Worm (Caenorhabditis elegans) whole organism, late embryonic: ENCODE results near the gene nspd-6.
"Not testable (repeated sequence)": the region's sequence is repeated elsewhere in the genome, so short reads cannot be mapped to it uniquely, and the experiment has no call there.

ENCODE experiments used
- F13H6.1 ChIP-seq: sonication (generic microtip); optimal IDR thresholded peaks from 2 replicates; lab custom pipeline; 2016; ENCODE audit warnings: missing genetic modification characterization, missing compliant biosample characterization
- K02D7.2 ChIP-seq: sonication (generic microtip); optimal IDR thresholded peaks from 2 replicates; lab custom pipeline; 2017; ENCODE audit warnings: mild to moderate bottlenecking, missing genetic modification characterization, missing compliant biosample characterization
- K09A11.1 ChIP-seq: sonication (generic microtip); optimal IDR thresholded peaks from 2 replicates; lab custom pipeline; 2017; ENCODE audit warnings: antibody characterized with exemption, mild to moderate bottlenecking, missing genetic modification characterization, missing compliant biosample characterization; ENCODE audit not compliant: insufficient read depth
- T23F11.4 ChIP-seq: fragments of 200-800 bp; sonication (Bioruptor generic); optimal IDR thresholded peaks from 2 replicates; lab custom pipeline; 2018; ENCODE audit warnings: mild to moderate bottlenecking, missing genetic modification characterization, missing compliant biosample characterization
- Y22D7AL.16 ChIP-seq: sonication (generic microtip); optimal IDR thresholded peaks from 2 replicates; lab custom pipeline; 2016; ENCODE audit warnings: missing genetic modification characterization, missing compliant biosample characterization
- ahr-1 ChIP-seq: sonication (generic microtip); optimal IDR thresholded peaks from 2 replicates; lab custom pipeline; 2016; ENCODE audit warnings: missing genetic modification characterization, missing compliant biosample characterization
- ceh-14 ChIP-seq: sonication (generic microtip); optimal IDR thresholded peaks from 2 replicates; lab custom pipeline; 2016; ENCODE audit warnings: missing genotype, missing genetic modification characterization, missing compliant biosample characterization
- ceh-18 ChIP-seq: sonication (generic microtip); optimal IDR thresholded peaks from 2 replicates; lab custom pipeline; 2016; ENCODE audit warnings: missing genetic modification characterization, missing compliant biosample characterization
- ceh-22 ChIP-seq: sonication (generic microtip); optimal IDR thresholded peaks from 2 replicates; lab custom pipeline; 2017; ENCODE audit warnings: missing biosample characterization, missing genetic modification characterization
- ceh-30 ChIP-seq: fragments of 150-350 bp; optimal IDR thresholded peaks from 2 replicates; lab custom pipeline; 2014; ENCODE audit warnings: missing biosample characterization, missing genetic modification characterization
- ceh-31 ChIP-seq: sonication (generic microtip); optimal IDR thresholded peaks from 2 replicates; lab custom pipeline; 2016; ENCODE audit warnings: missing genetic modification characterization, missing compliant biosample characterization
- ceh-34 ChIP-seq: sonication (generic microtip); optimal IDR thresholded peaks from 2 replicates; lab custom pipeline; 2016; ENCODE audit warnings: mild to moderate bottlenecking, missing genetic modification characterization, missing compliant biosample characterization
- ceh-6 ChIP-seq: fragments of 200-800 bp; sonication (Bioruptor generic); optimal IDR thresholded peaks from 2 replicates; lab custom pipeline; 2018; ENCODE audit warnings: mild to moderate bottlenecking, missing genetic modification characterization, missing compliant biosample characterization
- ceh-9 ChIP-seq: sonication (generic microtip); optimal IDR thresholded peaks from 2 replicates; lab custom pipeline; 2016; ENCODE audit warnings: mild to moderate bottlenecking, missing genetic modification characterization, inconsistent platforms, missing compliant biosample characterization
- elt-4 ChIP-seq: sonication (generic microtip); optimal IDR thresholded peaks from 2 replicates; lab custom pipeline; 2016; ENCODE audit warnings: missing genetic modification characterization, missing compliant biosample characterization
- fax-1 ChIP-seq: sonication (generic microtip); optimal IDR thresholded peaks from 2 replicates; lab custom pipeline; 2016; ENCODE audit warnings: missing genotype, missing genetic modification characterization, missing compliant biosample characterization
- gmeb-2 ChIP-seq: sonication (generic microtip); optimal IDR thresholded peaks from 2 replicates; lab custom pipeline; 2016; ENCODE audit warnings: missing genetic modification characterization, inconsistent platforms, missing compliant biosample characterization
- hlh-6 ChIP-seq: sonication (generic microtip); optimal IDR thresholded peaks from 2 replicates; lab custom pipeline; 2016; ENCODE audit warnings: missing genotype, missing genetic modification characterization, missing compliant biosample characterization
- lin-11 ChIP-seq: fragments of 200-800 bp; sonication (Bioruptor generic); optimal IDR thresholded peaks from 2 replicates; lab custom pipeline; 2018; ENCODE audit warnings: mild to moderate bottlenecking, missing genetic modification characterization, missing compliant biosample characterization
- madf-2 ChIP-seq: sonication (generic microtip); optimal IDR thresholded peaks from 2 replicates; lab custom pipeline; 2017; ENCODE audit warnings: missing genetic modification characterization, missing compliant biosample characterization
- mec-3 ChIP-seq: sonication (generic microtip); optimal IDR thresholded peaks from 2 replicates; lab custom pipeline; 2016; ENCODE audit warnings: borderline replicate concordance, missing genetic modification characterization, missing compliant biosample characterization
- nfya-1 ChIP-seq: sonication (generic microtip); optimal IDR thresholded peaks from 2 replicates; lab custom pipeline; 2017; ENCODE audit warnings: missing genetic modification characterization, mild to moderate bottlenecking, missing compliant biosample characterization, antibody characterized with exemption, moderate library complexity
- pat-9 ChIP-seq: fragments of 200-800 bp; sonication (Bioruptor generic); optimal IDR thresholded peaks from 2 replicates; lab custom pipeline; 2018; ENCODE audit warnings: mild to moderate bottlenecking, missing genetic modification characterization, moderate library complexity, missing compliant biosample characterization
- pqm-1 ChIP-seq: sonication (generic microtip); optimal IDR thresholded peaks from 2 replicates; lab custom pipeline; 2016; ENCODE audit warnings: missing genetic modification characterization, missing compliant biosample characterization
- pros-1 ChIP-seq: fragments of 150-350 bp; optimal IDR thresholded peaks from 2 replicates; lab custom pipeline; 2014; ENCODE audit warnings: missing biosample characterization, missing genetic modification reagents, missing genetic modification characterization
- ref-2 ChIP-seq: sonication (generic microtip); optimal IDR thresholded peaks from 2 replicates; lab custom pipeline; 2016; ENCODE audit warnings: missing genetic modification characterization, missing compliant biosample characterization
- rnt-1 ChIP-seq: sonication (generic microtip); optimal IDR thresholded peaks from 2 replicates; lab custom pipeline; 2016; ENCODE audit warnings: missing genetic modification characterization, missing compliant biosample characterization
- sox-2 ChIP-seq: fragments of 200-800 bp; sonication (Bioruptor generic); IDR thresholded peaks from 2 replicates; pipeline ENCODE4 v1.3.6; 2022; ENCODE audit warnings: missing genetic modification reagents, missing genetic modification characterization, missing compliant biosample characterization
- sox-4 ChIP-seq: sonication (generic microtip); optimal IDR thresholded peaks from 2 replicates; lab custom pipeline; 2017; ENCODE audit warnings: mild to moderate bottlenecking, missing genetic modification characterization, inconsistent platforms, missing compliant biosample characterization
- tbx-2 ChIP-seq: sonication (generic microtip); optimal IDR thresholded peaks from 2 replicates; lab custom pipeline; 2016; ENCODE audit warnings: missing genetic modification characterization, missing compliant biosample characterization
- ttx-3 ChIP-seq: sonication (generic microtip); optimal IDR thresholded peaks from 2 replicates; lab custom pipeline; 2016; ENCODE audit warnings: missing genetic modification reagents, missing genetic modification characterization, missing compliant biosample characterization
- unc-55 ChIP-seq: sonication (generic microtip); optimal IDR thresholded peaks from 2 replicates; lab custom pipeline; 2017; ENCODE audit warnings: missing biosample characterization, missing genetic modification reagents, missing genetic modification characterization
- zip-5 ChIP-seq: sonication (generic microtip); optimal IDR thresholded peaks from 2 replicates; lab custom pipeline; 2016; ENCODE audit warnings: missing genetic modification characterization, missing compliant biosample characterization
- ztf-16 ChIP-seq: sonication (generic microtip); optimal IDR thresholded peaks from 2 replicates; lab custom pipeline; 2017; ENCODE audit warnings: missing genetic modification characterization, missing compliant biosample characterization

nspd-6 gene

DNA sequence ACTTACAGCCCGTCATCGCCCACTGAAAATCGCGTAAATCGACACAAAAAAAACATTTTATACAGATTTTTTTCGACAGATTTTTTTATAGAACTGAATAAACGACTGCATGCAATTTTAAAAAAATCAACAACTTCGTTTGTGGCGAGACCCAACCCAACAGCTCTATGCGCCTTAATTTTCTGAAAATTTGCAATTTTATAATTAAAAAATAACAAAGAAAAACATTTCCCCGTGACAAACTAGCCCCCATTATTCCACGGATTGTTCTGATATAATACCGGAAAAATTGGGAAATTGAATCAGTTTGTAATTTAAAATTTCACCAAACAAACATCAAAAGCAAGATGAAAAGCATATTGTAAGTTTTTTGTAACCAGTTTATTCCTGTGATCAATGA is 504 bp upstream of the nspd-6 start, which contains the start of gene ptp-5.1:
TSS of gene ptp-5.1 (plus strand) at position 301 of the 400 bp plus-strand sequence.
- no peak for TF ChIP-seq ref-2 (tag; lab: Kevin White, UChicago)
- no peak for TF ChIP-seq ceh-30 (tag; lab: Kevin White, UChicago)
- no peak for TF ChIP-seq ceh-31 (tag; lab: Kevin White, UChicago)
- no peak for TF ChIP-seq elt-4 (tag; lab: Kevin White, UChicago)
- no peak for TF ChIP-seq madf-2 (tag; lab: Kevin White, UChicago)

DNA sequence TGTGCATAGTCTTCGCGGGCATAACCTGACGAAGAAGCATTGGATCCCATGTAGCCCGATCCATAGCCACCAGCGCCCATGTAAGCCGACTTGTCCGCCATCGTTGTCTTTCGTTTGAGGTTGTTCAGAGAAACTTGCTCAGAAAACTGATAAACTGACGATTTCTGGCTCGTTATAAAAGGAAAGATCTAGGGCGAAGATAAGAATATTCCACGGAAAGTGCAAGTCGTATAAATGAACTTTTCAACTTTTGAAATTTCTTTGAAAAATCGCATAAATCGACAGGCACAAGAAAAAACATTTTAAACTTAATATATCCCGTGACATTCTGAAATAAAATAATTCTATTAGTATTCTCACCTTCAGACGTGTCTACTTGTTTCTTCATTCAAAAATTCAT is 2.6 kb downstream of the nspd-6 start, which contains the start of the genes nspd-3 and C24D10.2:
TSS of gene nspd-3 (minus strand) at position 101 of the 400 bp plus-strand sequence.
TSS of gene C24D10.2 (plus strand) at position 399 of the 400 bp plus-strand sequence.
- not testable (repeated sequence) for TF ChIP-seq ceh-14 (tag; lab: Kevin White, UChicago); fax-1 (tag; lab: Kevin White, UChicago); T23F11.4 (GFP tag; lab: Kevin White, UChicago)

DNA sequence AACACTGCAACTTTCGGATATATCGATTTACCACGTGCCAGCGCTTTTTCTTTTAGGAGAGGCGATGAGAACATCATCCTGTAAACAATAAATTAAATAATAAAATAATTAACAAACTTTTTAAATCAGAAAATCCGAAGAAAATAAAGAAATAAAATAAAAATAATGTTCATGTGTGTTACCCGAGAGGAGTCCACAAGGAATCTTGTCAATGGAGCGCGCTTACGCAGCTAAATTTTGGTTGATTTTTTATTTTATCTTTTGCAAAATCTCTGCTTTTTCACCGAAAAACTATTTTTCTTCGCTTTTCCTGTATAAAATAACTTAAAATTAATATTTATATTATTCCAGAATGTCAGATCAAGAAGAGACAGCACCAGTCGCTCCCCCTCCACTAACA is 5.4 kb downstream of the nspd-6 start, which contains the start of the genes C24D10.6 and C24D10.4:
TSS of gene C24D10.6 (minus strand) at position 78 of the 400 bp plus-strand sequence.
TSS of gene C24D10.4 (plus strand) at position 352 of the 400 bp plus-strand sequence.
- no peak for TF ChIP-seq Y22D7AL.16 (tag; lab: Kevin White, UChicago)
- no peak for TF ChIP-seq ceh-34
- no peak for TF ChIP-seq sox-4
- no peak for TF ChIP-seq ceh-22
- TF ChIP-seq nfya-1 (tag; lab: Kevin White, UChicago): no peak

DNA sequence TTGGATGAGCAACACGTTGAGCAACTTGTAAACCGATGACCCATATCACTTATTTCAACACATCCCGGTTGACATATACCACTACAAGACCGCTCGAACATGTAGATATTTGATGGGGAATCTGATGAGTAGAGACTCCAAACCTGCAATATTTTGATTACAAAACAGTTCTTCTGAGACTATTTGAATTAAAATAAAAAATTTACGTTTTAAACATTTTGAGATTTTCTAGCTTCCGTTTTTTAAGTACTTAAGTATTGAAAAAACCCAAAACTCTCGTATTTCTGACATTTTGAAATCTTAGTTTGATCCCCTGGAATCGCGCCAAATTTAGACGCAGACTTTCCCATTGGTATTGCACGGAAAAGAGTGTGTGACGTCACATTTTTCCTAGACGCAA is 8.3 kb downstream of the nspd-6 start, which contains the start of gene C24D10.49:
TSS of gene C24D10.49 (minus strand) at position 101 of the 400 bp plus-strand sequence.
- TF ChIP-seq rnt-1 (no peak), F13H6.1 (tag; lab: Kevin White, UChicago) (no peak), elt-4 (tag; lab: Kevin White, UChicago) (no peak), tbx-2 (no peak), unc-55 (GFP tag; lab: Kevin White, UChicago) (no peak), ceh-14 (tag; lab: Kevin White, UChicago) (no peak), ceh-31 (tag; lab: Kevin White, UChicago) (no peak), ceh-9 (tag; lab: Kevin White, UChicago) (no peak), pat-9 (tag; lab: Kevin White, UChicago) (no peak), T23F11.4 (GFP tag; lab: Kevin White, UChicago) (no peak), sox-2 (no peak)

DNA sequence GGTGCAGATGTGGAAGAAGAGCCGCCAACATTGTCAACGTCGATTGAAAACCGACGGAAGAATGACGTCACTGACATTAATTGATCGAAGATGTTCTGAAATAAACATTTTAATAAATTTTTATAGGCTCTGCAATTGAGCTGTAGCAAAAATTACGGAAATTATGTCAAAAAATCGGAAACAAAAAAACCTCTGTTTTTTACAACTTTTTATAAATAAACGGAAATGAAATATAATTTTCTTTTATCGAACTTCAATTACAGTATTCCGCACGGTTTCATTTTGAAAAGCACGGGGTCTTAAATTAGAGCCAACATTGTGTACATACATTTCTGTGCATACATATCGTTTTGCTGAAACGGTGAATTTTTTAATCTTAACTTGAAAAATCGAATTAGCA is 13.1 kb downstream of the nspd-6 start, which contains the start of gene soc-2:
TSS of gene soc-2 (minus strand) at position 101 of the 400 bp plus-strand sequence.
- TF ChIP-seq lin-11 (tag; lab: Kevin White, UChicago) (no peak), ceh-18 (tag; lab: Kevin White, UChicago) (no peak), elt-4 (tag; lab: Kevin White, UChicago) (no peak), hlh-6 (no peak), K09A11.1 (tag; lab: Kevin White, UChicago) (no peak)

DNA sequence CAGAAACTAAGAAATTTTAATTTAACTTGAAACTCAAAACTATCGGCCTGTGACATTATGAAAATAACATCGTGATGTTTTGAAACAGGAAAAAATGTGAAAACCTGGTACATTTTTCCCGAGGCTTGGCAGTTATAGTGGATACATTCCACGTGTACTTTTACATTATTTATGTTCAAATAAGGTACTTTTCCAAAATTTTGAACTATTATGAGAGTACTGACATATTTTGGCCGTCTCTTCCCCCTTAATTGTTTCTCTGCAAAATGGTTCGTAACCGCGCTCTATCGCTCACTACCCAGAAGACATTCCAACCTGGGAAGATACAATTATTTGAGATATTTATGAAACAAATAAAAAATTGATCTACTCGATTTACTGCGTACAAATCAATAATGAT is 15.7 kb downstream of the nspd-6 start, which contains the start of gene C24D10.5:
TSS of gene C24D10.5 (plus strand) at position 301 of the 400 bp plus-strand sequence.
- TF ChIP-seq ceh-9 (tag; lab: Kevin White, UChicago) (no peak), K02D7.2 (tag; lab: Kevin White, UChicago) (no peak), ceh-14 (tag; lab: Kevin White, UChicago) (no peak)

DNA sequence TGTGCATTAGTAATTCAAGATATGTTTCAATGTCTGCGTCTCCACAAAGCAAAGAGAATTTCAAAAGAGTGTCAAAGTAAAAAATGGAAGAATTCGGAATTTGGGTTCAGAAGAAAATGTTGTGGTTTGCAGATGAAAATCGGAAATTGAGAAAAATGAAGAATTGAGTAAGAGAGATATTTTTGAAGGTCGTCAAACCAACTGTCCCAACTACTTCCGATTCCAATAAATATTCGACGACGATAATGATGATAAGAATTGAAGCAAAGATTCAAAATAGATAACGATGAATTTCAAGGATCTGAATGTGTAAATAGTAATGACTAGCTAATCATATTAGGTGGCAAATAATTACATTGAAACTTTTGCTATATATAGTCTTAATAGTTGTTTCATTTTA is 25.6 kb downstream of the nspd-6 start:
- TF ChIP-seq gmeb-2 (tag; lab: Kevin White, UChicago) (no peak), ttx-3 (no peak), pqm-1 (tag; lab: Kevin White, UChicago) (no peak), mec-3 (tag; lab: Kevin White, UChicago) (no peak), zip-5 (tag; lab: Kevin White, UChicago) (no peak), rnt-1 (no peak), ahr-1 (tag; lab: Kevin White, UChicago) (no peak), ztf-16 (tag; lab: Kevin White, UChicago) (no peak), nfya-1 (tag; lab: Kevin White, UChicago) (no peak), ceh-6 (GFP tag; lab: Kevin White, UChicago) (no peak), ceh-30 (tag; lab: Kevin White, UChicago) (no peak), sox-4 (no peak), pros-1 (tag; lab: Kevin White, UChicago) (no peak)
